Fruit fly (Drosophila melanogaster) whole organism, embryonic: ENCODE data around the gene CG12674.

ENCODE experiments used
- Bdp1 ChIP-seq: fragments of 200-800 bp; sonication (Bioruptor generic); optimal IDR thresholded peaks from 3 replicates; lab custom pipeline; 2016; ENCODE audit warnings: missing biosample characterization, missing genetic modification characterization
- CG13775 ChIP-seq: fragments of 200-800 bp; sonication (Bioruptor generic); optimal IDR thresholded peaks from 3 replicates; lab custom pipeline; 2017; ENCODE audit warnings: missing biosample characterization, mild to moderate bottlenecking, missing genetic modification characterization
- CG17328 ChIP-seq: fragments of 200-800 bp; sonication (Bioruptor generic); IDR thresholded peaks from 2 replicates; pipeline ENCODE4 v1.3.6; 2022; ENCODE audit warnings: missing biosample characterization, missing genetic modification characterization
- CG34376 ChIP-seq: fragments of 200-800 bp; sonication (Bioruptor generic); optimal IDR thresholded peaks from 2 replicates; lab custom pipeline; 2018; ENCODE audit warnings: missing biosample characterization, mild to moderate bottlenecking, missing genetic modification characterization
- CrebB ChIP-seq: fragments of 200-800 bp; sonication (Bioruptor generic); optimal IDR thresholded peaks from 3 replicates; lab custom pipeline; 2018; ENCODE audit warnings: missing biosample characterization, mild to moderate bottlenecking, missing genetic modification characterization
- MBD-R2 ChIP-seq: fragments of 200-800 bp; sonication (Bioruptor generic); IDR thresholded peaks from 2 replicates; pipeline ENCODE4 v1.3.6; 2022; ENCODE audit warnings: missing biosample characterization, missing genetic modification characterization
- MTF-1 ChIP-seq: fragments of 200-800 bp; sonication (Bioruptor generic); optimal IDR thresholded peaks from 2 replicates; lab custom pipeline; 2018; ENCODE audit warnings: missing biosample characterization, mild to moderate bottlenecking, missing genetic modification characterization, borderline replicate concordance
- dimm ChIP-seq: fragments of 200-800 bp; sonication (Bioruptor generic); IDR thresholded peaks from 2 replicates; pipeline ENCODE4 v1.3.6; 2022; ENCODE audit warnings: missing biosample characterization, missing genetic modification characterization
- lab ChIP-seq: fragments of 200-800 bp; sonication (Bioruptor generic); optimal IDR thresholded peaks from 3 replicates; lab custom pipeline; 2017; ENCODE audit warnings: missing biosample characterization, missing genetic modification characterization, mild to moderate bottlenecking, moderate library complexity, missing genetic modification reagents
- nerfin-1 ChIP-seq: fragments of 200-800 bp; sonication (Bioruptor generic); optimal IDR thresholded peaks from 3 replicates; lab custom pipeline; 2019; ENCODE audit warnings: missing biosample characterization, mild to moderate bottlenecking, missing genetic modification characterization, moderate library complexity
- unpg ChIP-seq: fragments of 200-800 bp; sonication (Bioruptor generic); optimal IDR thresholded peaks from 3 replicates; lab custom pipeline; 2018; ENCODE audit warnings: missing biosample characterization, mild to moderate bottlenecking, missing genetic modification characterization, moderate library complexity
- usp ChIP-seq: fragments of >200 bp; optimal IDR thresholded peaks from 2 replicates; lab custom pipeline; 2017; ENCODE audit warnings: missing biosample characterization, missing genetic modification characterization

DNA sequence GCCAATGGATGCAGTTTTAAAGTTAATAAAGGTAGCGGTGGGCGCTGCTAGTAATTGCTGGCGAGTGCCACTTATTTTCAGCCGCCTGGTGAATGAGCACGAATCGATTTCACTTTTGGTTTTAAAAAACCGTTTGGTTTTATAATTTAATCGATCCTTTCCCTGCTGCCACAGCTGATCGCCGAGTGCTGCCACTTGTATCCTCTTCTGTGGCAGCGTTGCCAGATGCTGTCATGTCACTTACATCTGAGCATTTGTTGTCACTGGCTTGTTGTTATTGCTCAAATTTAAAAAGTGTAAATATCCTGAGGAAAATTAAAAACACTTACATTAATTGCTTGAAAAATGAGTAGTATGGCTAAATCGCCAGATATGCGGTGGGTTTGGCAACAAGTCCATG, 34.5 kb upstream of the CG12674 start, which contains the start of gene Kebab:
- TF ChIP-seq MBD-R2 (no peak), CG13775 (GFP tag; lab: Kevin White, UChicago) (no peak), CG17328 (GFP tag; lab: Robert Waterston, UW) (no peak), nerfin-1 (tag; lab: Kevin White, UChicago) (no peak), MTF-1 (GFP tag; lab: Kevin White, UChicago) (no peak), lab (no peak), unpg (GFP tag; lab: Kevin White, UChicago) (no peak), Bdp1 (GFP tag; lab: Kevin White, UChicago) (no peak), dimm (no peak), CrebB (no peak), CG34376 (GFP tag; lab: Kevin White, UChicago) (no peak), usp (GFP tag; lab: Kevin White, UChicago) (no peak)
